Worm (Caenorhabditis elegans) whole organism, L3 larva: Measurements from ENCODE around the gene F56D6.12.
A peak's percentile ranks its signal among the peaks of the same experiment; 100 is the strongest.

Source experiments
- R02D3.7 ChIP-seq: fragments of 150-350 bp; optimal IDR thresholded peaks from 2 replicates; lab custom pipeline; 2014; ENCODE audit warnings: missing biosample characterization, missing genetic modification characterization
- ZK546.5 ChIP-seq: sonication (generic microtip); optimal IDR thresholded peaks from 2 replicates; lab custom pipeline; 2017; ENCODE audit warnings: missing biosample characterization, missing genetic modification characterization
- aly-2 ChIP-seq: fragments of 150-350 bp; optimal IDR thresholded peaks from 2 replicates; lab custom pipeline; 2014; ENCODE audit warnings: missing biosample characterization, missing genetic modification characterization
- ama-1 ChIP-seq: fragments of 150-350 bp; optimal IDR thresholded peaks from 2 replicates; lab custom pipeline; 2018
- ceh-28 ChIP-seq: fragments of 150-350 bp; optimal IDR thresholded peaks from 2 replicates; lab custom pipeline; 2014; ENCODE audit warnings: missing biosample characterization, missing genetic modification reagents, missing genetic modification characterization
- ceh-82 ChIP-seq: fragments of 150-350 bp; optimal IDR thresholded peaks from 2 replicates; lab custom pipeline; 2014; ENCODE audit warnings: missing biosample characterization, missing genetic modification characterization
- daf-12 ChIP-seq: fragments of 150-350 bp; optimal IDR thresholded peaks from 2 replicates; lab custom pipeline; 2014; ENCODE audit warnings: missing biosample characterization, missing genetic modification reagents, missing genetic modification characterization
- egl-27 ChIP-seq: sonication (generic microtip); optimal IDR thresholded peaks from 4 replicates; lab custom pipeline; 2017; ENCODE audit warnings: missing biosample characterization, missing genetic modification reagents, missing genetic modification characterization
- egl-5 ChIP-seq: fragments of 150-350 bp; optimal IDR thresholded peaks from 2 replicates; lab custom pipeline; 2017; ENCODE audit warnings: missing biosample characterization, missing genetic modification reagents, missing genetic modification characterization, inconsistent platforms
- elt-1 ChIP-seq: fragments of 150-350 bp; optimal IDR thresholded peaks from 2 replicates; lab custom pipeline; 2014; ENCODE audit warnings: missing biosample characterization, missing genetic modification characterization
- elt-2 ChIP-seq: sonication (generic microtip); optimal IDR thresholded peaks from 2 replicates; lab custom pipeline; 2016; ENCODE audit warnings: missing genetic modification reagents, mild to moderate bottlenecking, missing genetic modification characterization, missing compliant biosample characterization
- elt-3 ChIP-seq, 3 experiments: fragments of 150-350 bp in 1 of 3; sonication (generic microtip) in 2 of 3; optimal IDR thresholded peaks; 2 replicates in 2 of 3; 4 replicates in 1 of 3; lab custom pipeline; 2014 to 2017; ENCODE audit warnings: missing biosample characterization in 3 of 3, missing genetic modification characterization in 3 of 3
- eor-1 ChIP-seq, 2 experiments: fragments of 150-350 bp; optimal IDR thresholded peaks; 2 replicates each; lab custom pipeline; 2014 to 2018; ENCODE audit warnings: missing biosample characterization in 2 of 2, missing genetic modification characterization in 2 of 2
- fkh-10 ChIP-seq: sonication (generic microtip); optimal IDR thresholded peaks from 2 replicates; lab custom pipeline; 2017; ENCODE audit warnings: missing biosample characterization, missing genetic modification reagents, missing genetic modification characterization
- fkh-2 ChIP-seq: fragments of 150-350 bp; optimal IDR thresholded peaks from 2 replicates; lab custom pipeline; 2014; ENCODE audit warnings: missing biosample characterization, missing genetic modification reagents, missing genetic modification characterization
- fos-1 ChIP-seq: fragments of 150-350 bp; optimal IDR thresholded peaks from 2 replicates; lab custom pipeline; 2014; ENCODE audit warnings: missing biosample characterization, missing genetic modification characterization
- mml-1 ChIP-seq: fragments of 150-350 bp; sonication (generic microtip); optimal IDR thresholded peaks from 3 replicates; lab custom pipeline; 2014; ENCODE audit warnings: missing biosample characterization, missing genetic modification characterization
- nfya-1 ChIP-seq: sonication (generic microtip); optimal IDR thresholded peaks from 2 replicates; lab custom pipeline; 2017; ENCODE audit warnings: missing genetic modification characterization, mild to moderate bottlenecking, missing compliant biosample characterization, antibody characterized with exemption, moderate library complexity; ENCODE audit not compliant: insufficient read depth
- nhr-12 ChIP-seq: fragments of 150-350 bp; optimal IDR thresholded peaks from 2 replicates; lab custom pipeline; 2014; ENCODE audit warnings: missing biosample characterization, missing genetic modification characterization
- nhr-23 ChIP-seq: fragments of 150-350 bp; optimal IDR thresholded peaks from 2 replicates; lab custom pipeline; 2014; ENCODE audit warnings: missing biosample characterization, missing genetic modification reagents, missing genetic modification characterization
- nhr-237 ChIP-seq: fragments of 150-350 bp; optimal IDR thresholded peaks from 2 replicates; lab custom pipeline; 2014; ENCODE audit warnings: missing biosample characterization, missing genetic modification characterization
- nhr-25 ChIP-seq: sonication (generic microtip); optimal IDR thresholded peaks from 2 replicates; lab custom pipeline; 2017; ENCODE audit warnings: missing biosample characterization, missing genetic modification characterization
- nhr-67 ChIP-seq: fragments of 150-350 bp; optimal IDR thresholded peaks from 2 replicates; lab custom pipeline; 2014; ENCODE audit warnings: missing biosample characterization, missing genetic modification characterization
- nhr-76 ChIP-seq: fragments of 150-350 bp; sonication (generic microtip); optimal IDR thresholded peaks from 5 replicates; lab custom pipeline; 2014; ENCODE audit warnings: missing biosample characterization, missing genetic modification characterization
- pqm-1 ChIP-seq: fragments of 150-350 bp; optimal IDR thresholded peaks from 2 replicates; lab custom pipeline; 2017; ENCODE audit warnings: missing biosample characterization, missing genetic modification characterization, inconsistent platforms
- sea-2 ChIP-seq: fragments of 150-350 bp; sonication (generic microtip); optimal IDR thresholded peaks from 4 replicates; lab custom pipeline; 2014; ENCODE audit warnings: missing biosample characterization, missing genetic modification reagents, missing genetic modification characterization
- skn-1 ChIP-seq: fragments of 150-350 bp; optimal IDR thresholded peaks from 2 replicates; lab custom pipeline; 2014; ENCODE audit warnings: missing biosample characterization, missing genetic modification characterization
- unc-39 ChIP-seq: sonication (generic microtip); optimal IDR thresholded peaks from 4 replicates; lab custom pipeline; 2017; ENCODE audit warnings: missing biosample characterization, missing genetic modification characterization
- zag-1 ChIP-seq: fragments of 150-350 bp; optimal IDR thresholded peaks from 2 replicates; lab custom pipeline; 2014; ENCODE audit warnings: missing biosample characterization, missing genetic modification characterization
- ztf-11 ChIP-seq: fragments of 150-350 bp; optimal IDR thresholded peaks from 2 replicates; lab custom pipeline; 2014; ENCODE audit warnings: missing biosample characterization, missing genetic modification characterization
- ztf-4 ChIP-seq: fragments of 150-350 bp; optimal IDR thresholded peaks from 2 replicates; lab custom pipeline; 2014; ENCODE audit warnings: missing biosample characterization, missing genetic modification characterization

F56D6.12 gene

ce11 chrIV:3907506-3908188 is at the start of gene F56D6.12, which contains the start of gene F56D6.22:
Gene F56D6.12, plus strand, starts transcription at chrIV:3908138.
Gene F56D6.22, minus strand, starts transcription at chrIV:3907606.
- no peak for TF ChIP-seq eor-1 (tag; optimal IDR thresholded peaks at IDR 0.05; lab: Kevin White, UChicago)

- TF ChIP-seq R02D3.7 (no peak), fos-1 (no peak), nhr-67 (tag; lab: Kevin White, UChicago) (no peak), ztf-11 (tag; lab: Kevin White, UChicago) (no peak), elt-1 (tag; lab: Kevin White, UChicago) (no peak), nhr-12 (tag; lab: Kevin White, UChicago) (no peak), aly-2 (tag; lab: Kevin White, UChicago) (no peak), fkh-2 (tag; lab: Kevin White, UChicago) (no peak), nfya-1 (tag; lab: Kevin White, UChicago) (no peak), nhr-76 (no peak), fkh-10 (GFP tag; lab: Kevin White, UChicago) (no peak), ztf-4 (tag; lab: Kevin White, UChicago) (no peak), elt-2 (tag; lab: Kevin White, UChicago) (no peak), egl-27 (tag; lab: Kevin White, UChicago) (no peak), ceh-28 (no peak)
Measured at ce11 chrIV:3859552-3859951, 48.4 kb upstream of the F56D6.12 start.

ce11 chrIV:3860419-3860818 is 47.5 kb upstream of the F56D6.12 start:
- TF ChIP-seq pqm-1 (tag; lab: Kevin White, UChicago) (no peak), ama-1 (lab: Kevin White, UChicago) (no peak), ztf-11 (tag; lab: Kevin White, UChicago) (no peak), nhr-23 (tag; lab: Kevin White, UChicago) (no peak), ceh-82 (no peak), skn-1 (no peak), unc-39 (tag; lab: Kevin White, UChicago) (no peak), elt-3 (tag; optimal IDR thresholded peaks at IDR 0.05; lab: Kevin White, UChicago) (no peak)

- TF ChIP-seq mml-1 (tag; lab: Kevin White, UChicago) (no peak), egl-5 (no peak), ztf-11 (tag; lab: Kevin White, UChicago) (no peak), ZK546.5 (no peak), unc-39 (tag; lab: Kevin White, UChicago) (no peak), sea-2 (GFP tag; lab: Kevin White, UChicago) (no peak), eor-1 (tag; optimal IDR thresholded peaks at IDR 0.05; lab: Kevin White, UChicago) (no peak), R02D3.7 (no peak)
Measured at ce11 chrIV:3862948-3863347, 45.0 kb upstream of the F56D6.12 start.

ce11 chrIV:3864944-3865343 is 43.0 kb upstream of the F56D6.12 start, which contains the start of gene aat-8:
Gene aat-8, minus strand, starts transcription at chrIV:3865044.
- TF ChIP-seq egl-27 (tag; lab: Kevin White, UChicago): no peak
- peak; percentile 30 for TF ChIP-seq nhr-67 (tag; lab: Kevin White, UChicago)

- TF ChIP-seq elt-2 (tag; lab: Kevin White, UChicago) (peak; percentile 38), nhr-23 (tag; lab: Kevin White, UChicago) (peak; percentile 46), eor-1 (tag; optimal IDR thresholded peaks at IDR 0.05; lab: Kevin White, UChicago) (no peak), nhr-237 (tag; lab: Kevin White, UChicago) (no peak), ceh-28 (no peak), nhr-25 (peak; percentile 55), pqm-1 (tag; lab: Kevin White, UChicago) (peak; percentile 30), zag-1 (tag; lab: Kevin White, UChicago) (no peak), daf-12 (no peak)
- TF ChIP-seq, all 47 proteins: peak for 4
Measured at ce11 chrIV:3866018-3866417, 41.9 kb upstream of the F56D6.12 start.
